Worm (Caenorhabditis elegans) whole organism, L4 larva: ENCODE data around the gene M02D8.3.

ENCODE experiments used
- F10B5.3 ChIP-seq: sonication (generic microtip); optimal IDR thresholded peaks from 2 replicates; lab custom pipeline; 2016; ENCODE audit warnings: mild to moderate bottlenecking, missing genetic modification characterization, missing compliant biosample characterization
- F37D6.2 ChIP-seq: sonication (generic microtip); optimal IDR thresholded peaks from 2 replicates; lab custom pipeline; 2016; ENCODE audit warnings: mild to moderate bottlenecking, missing genetic modification characterization, missing compliant biosample characterization
- F44E2.7 ChIP-seq: fragments of 200-800 bp; sonication (Bioruptor generic); IDR thresholded peaks from 2 replicates; pipeline ENCODE4 v2.1.2; 2022; ENCODE audit warnings: missing genetic modification characterization, missing compliant biosample characterization
- R02D3.7 ChIP-seq: fragments of 150-350 bp; sonication (generic microtip); optimal IDR thresholded peaks from 3 replicates; lab custom pipeline; 2014; ENCODE audit warnings: missing biosample characterization, missing genetic modification characterization
- T20F7.1 ChIP-seq: fragments of 200-800 bp; sonication (Bioruptor generic); optimal IDR thresholded peaks from 2 replicates; lab custom pipeline; 2018; ENCODE audit warnings: mild to moderate bottlenecking, missing genetic modification characterization, missing compliant biosample characterization
- Y105C5A.15 ChIP-seq: fragments of 200-800 bp; sonication (Bioruptor generic); IDR thresholded peaks from 2 replicates; pipeline ENCODE4 v1.3.6; 2022; ENCODE audit warnings: missing genetic modification characterization, missing compliant biosample characterization
- Y48G9A.11 ChIP-seq: fragments of 200-800 bp; sonication (Bioruptor generic); IDR thresholded peaks from 2 replicates; pipeline ENCODE4 v1.3.6; 2022; ENCODE audit warnings: missing genetic modification reagents, missing genetic modification characterization, missing compliant biosample characterization
- ZK337.2 ChIP-seq: fragments of 200-800 bp; sonication (Bioruptor generic); IDR thresholded peaks from 2 replicates; pipeline ENCODE4 v1.3.6; 2022; ENCODE audit warnings: missing genetic modification reagents, missing genetic modification characterization, missing compliant biosample characterization
- aha-1 ChIP-seq: fragments of 150-350 bp; peaks from one replicate; lab custom pipeline; 2014; ENCODE audit warnings: missing biosample characterization, missing genetic modification characterization
- ama-1 ChIP-seq: fragments of 150-350 bp; optimal IDR thresholded peaks from 2 replicates; lab custom pipeline; 2014; ENCODE audit warnings: inconsistent platforms, mixed read lengths
- ceh-28 ChIP-seq: fragments of 150-350 bp; optimal IDR thresholded peaks from 2 replicates; lab custom pipeline; 2014; ENCODE audit warnings: missing biosample characterization, missing genetic modification reagents, missing genetic modification characterization
- ceh-62 ChIP-seq: sonication (generic microtip); optimal IDR thresholded peaks from 2 replicates; lab custom pipeline; 2017; ENCODE audit warnings: missing biosample characterization, missing genetic modification characterization
- ctbp-1 ChIP-seq: fragments of 200-800 bp; sonication (Bioruptor generic); IDR thresholded peaks from 2 replicates; pipeline ENCODE4 v1.3.6; 2022; ENCODE audit warnings: missing genetic modification reagents, missing genetic modification characterization, missing compliant biosample characterization
- daf-16 ChIP-seq, 3 experiments: sonication (generic microtip); optimal IDR thresholded peaks; 2 replicates each; lab custom pipeline; 2016 to 2017; ENCODE audit warnings: missing genetic modification characterization in 3 of 3, missing genetic modification reagents in 3 of 3, mild to moderate bottlenecking in 2 of 3, missing compliant biosample characterization in 2 of 3, missing biosample characterization in 1 of 3, moderate library complexity in 1 of 3
- dpl-1 ChIP-seq: fragments of 150-350 bp; optimal IDR thresholded peaks from 2 replicates; lab custom pipeline; 2014; ENCODE audit warnings: missing biosample characterization, missing genetic modification reagents, missing genetic modification characterization
- dve-1 ChIP-seq: sonication (generic microtip); optimal IDR thresholded peaks from 2 replicates; lab custom pipeline; 2017; ENCODE audit warnings: antibody characterized with exemption, mild to moderate bottlenecking, missing genetic modification characterization, missing compliant biosample characterization; ENCODE audit not compliant: insufficient read depth
- hif-1 ChIP-seq, 2 experiments: sonication (generic microtip); optimal IDR thresholded peaks; 2 replicates each; lab custom pipeline; 2016 to 2017; ENCODE audit warnings: missing compliant biosample characterization in 2 of 2, missing genetic modification characterization in 2 of 2, missing genetic modification reagents in 2 of 2, missing genotype in 2 of 2, mild to moderate bottlenecking in 1 of 2
- lin-1 ChIP-seq: fragments of 200-800 bp; sonication (Bioruptor generic); IDR thresholded peaks from 2 replicates; pipeline ENCODE4 v1.3.6; 2022; ENCODE audit warnings: missing genetic modification reagents, missing genetic modification characterization, missing compliant biosample characterization
- lin-29 ChIP-seq: fragments of 200-800 bp; sonication (Bioruptor generic); IDR thresholded peaks from 2 replicates; pipeline ENCODE4 v1.3.6; 2022; ENCODE audit warnings: missing genetic modification reagents, missing genetic modification characterization, missing compliant biosample characterization
- lsy-2 ChIP-seq, 2 experiments: fragments of 150-350 bp in 1 of 2; sonication (generic microtip) in 1 of 2; optimal IDR thresholded peaks; 2 replicates each; lab custom pipeline; 2014 to 2017; ENCODE audit warnings: missing biosample characterization in 2 of 2, missing genetic modification characterization in 2 of 2
- madf-9 ChIP-seq: fragments of 200-800 bp; sonication (Bioruptor generic); conservative IDR thresholded peaks from 2 replicates; pipeline ENCODE4 v1.3.6; 2022; ENCODE audit warnings: missing genetic modification reagents, missing genetic modification characterization, missing compliant biosample characterization
- mep-1 ChIP-seq: fragments of 150-350 bp; sonication (generic microtip); optimal IDR thresholded peaks from 3 replicates; lab custom pipeline; 2014; ENCODE audit warnings: missing biosample characterization, missing genetic modification characterization
- mxl-3 ChIP-seq: fragments of 200-800 bp; sonication (Bioruptor generic); optimal IDR thresholded peaks from 2 replicates; lab custom pipeline; 2018; ENCODE audit warnings: mild to moderate bottlenecking, missing genetic modification characterization, missing compliant biosample characterization
- nhr-10 ChIP-seq: fragments of 150-350 bp; optimal IDR thresholded peaks from 2 replicates; lab custom pipeline; 2014; ENCODE audit warnings: missing biosample characterization, missing genetic modification characterization
- nhr-102 ChIP-seq: sonication (generic microtip); optimal IDR thresholded peaks from 2 replicates; lab custom pipeline; 2016; ENCODE audit warnings: mild to moderate bottlenecking, missing genetic modification characterization, moderate library complexity, missing compliant biosample characterization
- nhr-237 ChIP-seq: sonication (generic microtip); optimal IDR thresholded peaks from 2 replicates; lab custom pipeline; 2017; ENCODE audit warnings: missing biosample characterization, missing genetic modification characterization
- nhr-41 ChIP-seq: fragments of 200-800 bp; sonication (Bioruptor generic); IDR thresholded peaks from 2 replicates; pipeline ENCODE4 v1.3.6; 2022; ENCODE audit warnings: missing genetic modification reagents, missing genetic modification characterization, missing compliant biosample characterization
- nhr-42 ChIP-seq: fragments of 200-800 bp; sonication (Bioruptor generic); IDR thresholded peaks from 2 replicates; pipeline ENCODE4 v1.3.6; 2022; ENCODE audit warnings: missing genetic modification characterization, missing compliant biosample characterization
- nhr-6 ChIP-seq: fragments of 150-350 bp; optimal IDR thresholded peaks from 2 replicates; lab custom pipeline; 2014; ENCODE audit warnings: missing biosample characterization, missing genetic modification characterization
- nhr-77 ChIP-seq: fragments of 150-350 bp; optimal IDR thresholded peaks from 2 replicates; lab custom pipeline; 2014; ENCODE audit warnings: missing biosample characterization, missing genetic modification characterization
- rbr-2 ChIP-seq: sonication (generic microtip); optimal IDR thresholded peaks from 2 replicates; lab custom pipeline; 2016; ENCODE audit warnings: missing genotype, missing genetic modification characterization, missing compliant biosample characterization
- set-16 ChIP-seq: fragments of 200-800 bp; sonication (Bioruptor generic); IDR thresholded peaks from 2 replicates; pipeline ENCODE4 v1.3.6; 2022; ENCODE audit warnings: missing genetic modification reagents, missing genetic modification characterization, missing compliant biosample characterization
- skn-1 ChIP-seq: fragments of 150-350 bp; optimal IDR thresholded peaks from 2 replicates; lab custom pipeline; 2014; ENCODE audit warnings: missing biosample characterization, missing genetic modification characterization
- spr-1 ChIP-seq: sonication (generic microtip); optimal IDR thresholded peaks from 2 replicates; lab custom pipeline; 2016; ENCODE audit warnings: mild to moderate bottlenecking, missing genetic modification characterization, missing compliant biosample characterization
- tra-1 ChIP-seq: fragments of 200-800 bp; sonication (Bioruptor generic); IDR thresholded peaks from 2 replicates; pipeline ENCODE4 v1.3.6; 2022; ENCODE audit warnings: missing genetic modification reagents, missing genetic modification characterization, missing compliant biosample characterization
- zag-1 ChIP-seq: fragments of 150-350 bp; optimal IDR thresholded peaks from 2 replicates; lab custom pipeline; 2014; ENCODE audit warnings: missing biosample characterization, missing genetic modification characterization
- zfp-3 ChIP-seq: fragments of 200-800 bp; sonication (Bioruptor generic); conservative IDR thresholded peaks from 2 replicates; pipeline ENCODE4 v1.3.6; 2022; ENCODE audit warnings: missing genetic modification reagents, missing genetic modification characterization, missing compliant biosample characterization
- ztf-7 ChIP-seq: fragments of 150-350 bp; optimal IDR thresholded peaks from 2 replicates; lab custom pipeline; 2014; ENCODE audit warnings: missing biosample characterization, missing genetic modification characterization

The M02D8.3 gene

ce11 chrX:8750209-8750608 lies 13.4 kb upstream of the M02D8.3 start (continued):
- TF ChIP-seq dpl-1 (no peak), spr-1 (no peak), lin-29 (GFP tag; lab: Robert Waterston, UW) (no peak), ctbp-1 (GFP tag; lab: Robert Waterston, UW) (no peak), hif-1 (tag; optimal IDR thresholded peaks at IDR 0.05; lab: Kevin White, UChicago) (no peak), dve-1 (peak; percentile 77), nhr-6 (tag; lab: Kevin White, UChicago) (peak; percentile 24), mep-1 (peak; percentile 36), daf-16 (GFP tag; optimal IDR thresholded peaks at IDR 0.05; lab: Kevin White, UChicago) (no peak), daf-16 (tag; optimal IDR thresholded peaks at IDR 0.05; lab: Kevin White, UChicago) (peak; percentile 73), aha-1 (tag; lab: Kevin White, UChicago) (no peak), Y48G9A.11 (no peak), tra-1 (peak; percentile 58), ZK337.2 (GFP tag; lab: Robert Waterston, UW) (no peak), nhr-102 (peak; percentile 37)

- TF ChIP-seq mxl-3 (no peak), ama-1 (no peak), T20F7.1 (no peak), F10B5.3 (tag; lab: Kevin White, UChicago) (no peak), nhr-77 (tag; lab: Kevin White, UChicago) (no peak), dpl-1 (no peak), skn-1 (tag; lab: Kevin White, UChicago) (no peak), set-16 (no peak), lsy-2 (tag; optimal IDR thresholded peaks at IDR 0.05; lab: Kevin White, UChicago) (no peak), R02D3.7 (tag; lab: Kevin White, UChicago) (no peak), lin-1 (GFP tag; lab: Robert Waterston, UW) (no peak), aha-1 (tag; lab: Kevin White, UChicago) (no peak), ceh-62 (tag; lab: Kevin White, UChicago) (no peak), nhr-41 (GFP tag; lab: Robert Waterston, UW) (no peak), nhr-42 (GFP tag; lab: Robert Waterston, UW) (no peak)
- TF ChIP-seq, all 104 proteins: peak for 0
These were observed 8.7 kb upstream of the M02D8.3 start for ce11 chrX:8745524-8745923.

- TF ChIP-seq ama-1 (no peak), zfp-3 (GFP tag; lab: Robert Waterston, UW) (no peak), Y105C5A.15 (no peak), F37D6.2 (tag; lab: Kevin White, UChicago) (no peak), rbr-2 (no peak), zag-1 (tag; lab: Kevin White, UChicago) (no peak), nhr-237 (tag; lab: Kevin White, UChicago) (no peak), nhr-10 (tag; lab: Kevin White, UChicago) (no peak), ceh-28 (tag; lab: Kevin White, UChicago) (no peak), spr-1 (no peak), nhr-102 (no peak), madf-9 (GFP tag; lab: Robert Waterston, UW) (no peak), F44E2.7 (GFP tag; lab: Robert Waterston, UW) (no peak), nhr-6 (tag; lab: Kevin White, UChicago) (no peak), ztf-7 (tag; lab: Kevin White, UChicago) (no peak)
These were observed 7.6 kb upstream of the M02D8.3 start for ce11 chrX:8744192-8744985.
